Fruit fly (Drosophila melanogaster): ENCODE data around the gene CG10466.

Gene CG10466

DNA sequence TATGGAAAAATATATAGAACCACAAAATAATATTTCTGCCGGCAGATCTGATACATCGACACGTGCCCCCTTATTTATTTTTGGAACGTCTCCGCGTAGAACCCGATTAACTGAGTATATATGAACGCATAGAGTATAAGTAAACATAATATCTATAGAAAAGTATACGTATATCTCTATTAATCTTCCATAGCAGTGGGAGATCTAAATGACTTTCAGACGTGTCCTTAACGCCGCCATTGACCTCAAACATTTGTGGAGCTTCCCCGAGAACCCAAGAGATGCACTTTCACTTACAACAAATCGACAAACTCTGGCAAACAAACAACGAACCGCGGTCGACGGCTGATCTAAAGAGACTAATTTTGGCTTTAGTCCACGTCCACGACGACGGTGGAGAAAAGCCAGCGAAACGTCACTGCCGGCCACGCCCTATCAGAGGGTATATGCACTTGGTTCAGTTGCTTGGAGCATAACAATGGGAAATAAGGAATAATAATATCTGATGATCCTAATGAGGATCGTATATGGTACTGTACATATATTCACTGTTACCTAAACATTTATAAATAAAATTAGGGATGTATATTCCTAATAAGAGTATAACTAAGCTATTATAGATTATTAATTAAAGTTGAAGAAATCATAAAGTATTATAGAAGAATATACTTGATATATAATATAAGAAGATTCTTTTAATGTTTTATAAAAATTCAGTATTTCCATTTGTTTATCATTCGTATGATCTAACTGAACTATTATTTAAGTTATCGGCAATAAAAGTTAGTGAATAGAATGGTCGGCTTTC lies 27.9 kb upstream of the CG10466 start, which contains the start of gene fbp (continued):
- TF ChIP-seq Doc2 (GFP tag; IDR thresholded peaks at IDR 0.05), result no peak
- peak; percentile 22 for TF ChIP-seq CG15514 (GFP tag; optimal IDR thresholded peaks at IDR 0.05)
- no peak for TF ChIP-seq gsb (GFP tag; IDR thresholded peaks at IDR 0.05)
- peak; percentile 47 for TF ChIP-seq fd96Cb (tag; optimal IDR thresholded peaks at IDR 0.05)
- peak; percentile 68 for TF ChIP-seq CG11723 (GFP tag; optimal IDR thresholded peaks at IDR 0.05)

DNA sequence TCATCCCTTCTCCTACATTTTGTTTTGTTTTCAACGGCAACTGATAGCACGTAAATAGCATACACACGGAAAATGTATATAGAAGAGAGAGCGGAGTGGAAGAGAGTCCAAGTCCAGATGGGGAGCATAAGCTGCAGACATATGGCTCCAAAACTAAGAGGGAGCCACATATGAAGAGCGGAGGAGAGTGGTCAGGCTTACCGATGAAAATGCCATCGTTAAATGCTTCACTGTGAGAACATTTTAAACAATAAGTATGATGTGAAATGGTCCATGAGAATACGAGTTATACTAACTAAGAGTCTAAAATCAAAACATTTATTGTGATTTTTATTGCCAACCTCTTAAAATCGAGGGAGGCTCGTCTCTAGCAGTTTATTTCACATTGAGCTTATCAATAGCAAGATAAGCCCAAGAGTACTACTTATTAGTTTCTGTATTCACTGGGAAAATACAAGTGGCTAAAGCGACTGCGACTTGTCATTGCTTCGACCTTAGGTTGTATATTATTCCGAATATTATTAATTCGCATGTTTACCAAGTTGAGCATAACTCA lies 27.2 kb upstream of the CG10466 start:
- TF ChIP-seq Scr (GFP tag; IDR thresholded peaks at IDR 0.05; ENCODE audit: partially characterized antibody) (no peak), CG14710 (tag; optimal IDR thresholded peaks at IDR 0.05) (peak; percentile 21), CG10147 (GFP tag; optimal IDR thresholded peaks at IDR 0.05) (no peak), Meics (GFP tag; optimal IDR thresholded peaks at IDR 0.05) (peak; percentile 45), CG2129 (GFP tag; IDR thresholded peaks at IDR 0.05; ENCODE audit: partially characterized antibody) (no peak), CG3163 (GFP tag; optimal IDR thresholded peaks at IDR 0.05) (peak; percentile 91), CG13287 (GFP tag; IDR thresholded peaks at IDR 0.05; ENCODE audit: partially characterized antibody) (peak; percentile 23; the same call in 1 of the 2 replicates), Hey (tag; optimal IDR thresholded peaks at IDR 0.05) (peak; percentile 20), CG13123 (GFP tag; optimal IDR thresholded peaks at IDR 0.05) (no peak), chinmo (GFP tag; IDR thresholded peaks at IDR 0.05; ENCODE audit: partially characterized antibody) (peak; percentile 43; the same call in 1 of the 4 replicates), CG12769 (tag; optimal IDR thresholded peaks at IDR 0.05) (peak; percentile 17), CG12391 (tag; optimal IDR thresholded peaks at IDR 0.05) (peak; percentile 45), CG16779 (GFP tag; IDR thresholded peaks at IDR 0.05) (no peak), Med (GFP tag) (peak; percentile 59), danr (GFP tag; IDR thresholded peaks at IDR 0.05) (no peak), HLH54F (GFP tag; optimal IDR thresholded peaks at IDR 0.05) (no peak), eve (GFP tag; optimal IDR thresholded peaks at IDR 0.05) (peak in 1 of 2 experiments; percentile 18), Dll (GFP tag; IDR thresholded peaks at IDR 0.05; ENCODE audit: partially characterized antibody) (0 out of 4 replicates have a peak, but pooled peaks have one; percentile 15), twi (tag; optimal IDR thresholded peaks at IDR 0.05) (peak; percentile 50), CG14860 (GFP tag; IDR thresholded peaks at IDR 0.05; ENCODE audit: partially characterized antibody) (no peak), Trl (optimal IDR thresholded peaks at IDR 0.05) (peak; percentile 83 to 88), Trl (GFP tag; optimal IDR thresholded peaks at IDR 0.05) (no peak), CG34376 (GFP tag; optimal IDR thresholded peaks at IDR 0.05) (peak; percentile 83), Sox100B (GFP tag; optimal IDR thresholded peaks at IDR 0.05) (peak; percentile 53), exex (tag; optimal IDR thresholded peaks at IDR 0.05) (peak; percentile 54)

- TF ChIP-seq Tbp (GFP tag; optimal IDR thresholded peaks at IDR 0.05) (no peak), CkIIα-i1 (GFP tag; IDR thresholded peaks at IDR 0.05) (no peak), HLH54F (GFP tag; optimal IDR thresholded peaks at IDR 0.05) (no peak), Nf-YB (GFP tag; optimal IDR thresholded peaks at IDR 0.05) (peak; percentile 83), fru (optimal IDR thresholded peaks at IDR 0.05) (no peak), zen2 (GFP tag; IDR thresholded peaks at IDR 0.05; ENCODE audit: partially characterized antibody) (no peak), Nf-YC (tag; optimal IDR thresholded peaks at IDR 0.05) (peak; percentile 89), Med (GFP tag) (peak; percentile 34), ci (GFP tag; IDR thresholded peaks at IDR 0.05) (no peak), Deaf1 (tag; optimal IDR thresholded peaks at IDR 0.05) (no peak), CG9215 (GFP tag; IDR thresholded peaks at IDR 0.05) (no peak), CG12769 (tag; optimal IDR thresholded peaks at IDR 0.05) (no peak), ewg (GFP tag; optimal IDR thresholded peaks at IDR 0.05) (peak; percentile 69), Sry-δ (GFP tag; optimal IDR thresholded peaks at IDR 0.05) (no peak), Rx (GFP tag; IDR thresholded peaks at IDR 0.05) (no peak), CrebB (tag; optimal IDR thresholded peaks at IDR 0.05) (no peak), seq (GFP tag; IDR thresholded peaks at IDR 0.05) (peak; percentile 62; the same call in 1 of the 2 replicates), chinmo (GFP tag; IDR thresholded peaks at IDR 0.05; ENCODE audit: partially characterized antibody) (0 out of 4 replicates have a peak, but pooled peaks have one; percentile 49), sna (GFP tag; IDR thresholded peaks at IDR 0.05; ENCODE audit: partially characterized antibody) (no peak), Sox102F (GFP tag; optimal IDR thresholded peaks at IDR 0.05) (no peak)
Observed at dm6 chr2L:19765406-19765805, 26.5 kb upstream of the CG10466 start.
